Worm (Caenorhabditis elegans): ENCODE measurements around the gene T28H11.8.
A peak's percentile ranks its signal among the peaks of the same experiment; 100 is the strongest.

T28H11.8 gene

DNA sequence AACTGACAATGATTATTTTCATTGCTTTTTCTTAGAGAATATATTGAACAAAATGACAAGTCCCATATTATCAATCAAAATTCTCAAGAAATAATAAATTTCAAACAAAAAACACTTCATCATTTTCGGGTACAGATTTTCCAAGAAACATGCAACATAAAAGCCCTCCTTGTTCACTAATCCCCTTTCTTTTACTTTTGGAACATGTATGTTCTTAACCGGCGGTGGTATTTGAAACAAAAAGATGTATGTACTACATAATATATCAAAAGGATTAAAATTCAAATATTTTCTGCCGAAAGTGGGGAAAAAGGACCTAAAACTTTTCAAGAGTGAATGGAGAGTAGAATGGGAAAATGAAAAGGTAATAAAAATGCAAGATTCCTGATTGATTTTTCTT, 33.9 kb upstream of the T28H11.8 start:
- no peak for TF ChIP-seq ceh-36 (tag; optimal IDR thresholded peaks at IDR 0.05)
- TF ChIP-seq hnd-1 (tag; optimal IDR thresholded peaks at IDR 0.05): no peak
- TF ChIP-seq tra-4 (tag; optimal IDR thresholded peaks at IDR 0.05): no peak
- TF ChIP-seq pes-1 (GFP tag; IDR thresholded peaks at IDR 0.05): no peak
- TF ChIP-seq ama-1 (optimal IDR thresholded peaks at IDR 0.05): no peak
- no peak for TF ChIP-seq hmg-4 (GFP tag; optimal IDR thresholded peaks at IDR 0.05)
- TF ChIP-seq flt-1 (GFP tag; IDR thresholded peaks at IDR 0.05): no peak
- TF ChIP-seq sea-1 (GFP tag; conservative IDR thresholded peaks at IDR 0.05): no peak
- TF ChIP-seq tbx-37 (GFP tag; conservative IDR thresholded peaks at IDR 0.05): no peak
- no peak for TF ChIP-seq ceh-13 (GFP tag; optimal IDR thresholded peaks at IDR 0.05)
- no peak for TF ChIP-seq scrt-1 (GFP tag; IDR thresholded peaks at IDR 0.05)
- no peak for TF ChIP-seq B0310.2 (tag; optimal IDR thresholded peaks at IDR 0.05)
- no peak for TF ChIP-seq hmbx-1 (tag; optimal IDR thresholded peaks at IDR 0.05)
- no peak for TF ChIP-seq ets-7 (tag; optimal IDR thresholded peaks at IDR 0.05)
- no peak for TF ChIP-seq aly-1 (tag; optimal IDR thresholded peaks at IDR 0.05)

DNA sequence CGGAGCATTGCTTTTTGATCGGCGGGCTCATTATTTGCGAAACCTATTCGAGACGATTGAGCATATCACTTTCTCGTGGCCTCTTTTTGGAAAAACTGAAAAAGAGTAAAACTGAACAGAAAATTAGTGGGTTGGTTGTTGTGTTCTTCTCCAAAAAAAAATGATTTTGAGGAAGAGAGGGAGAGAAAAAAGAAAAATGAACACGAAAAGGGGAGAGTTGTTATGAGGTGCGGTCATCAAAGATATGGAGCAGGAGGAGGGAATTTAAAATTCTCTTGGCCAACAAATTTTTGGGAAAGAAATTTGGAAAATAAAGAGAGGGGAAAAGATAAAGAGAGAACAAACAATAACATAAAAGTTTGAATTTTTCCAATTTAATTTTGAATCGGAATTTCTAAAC, 25.0 kb upstream of the T28H11.8 start, which contains the start of gene hot-9:
Gene hot-9, minus strand, starts transcription at position 101 of the 400 bp plus-strand sequence.
- no peak for TF ChIP-seq tbx-11 (GFP tag; IDR thresholded peaks at IDR 0.05)
- TF ChIP-seq pes-1 (GFP tag; IDR thresholded peaks at IDR 0.05): no peak

DNA sequence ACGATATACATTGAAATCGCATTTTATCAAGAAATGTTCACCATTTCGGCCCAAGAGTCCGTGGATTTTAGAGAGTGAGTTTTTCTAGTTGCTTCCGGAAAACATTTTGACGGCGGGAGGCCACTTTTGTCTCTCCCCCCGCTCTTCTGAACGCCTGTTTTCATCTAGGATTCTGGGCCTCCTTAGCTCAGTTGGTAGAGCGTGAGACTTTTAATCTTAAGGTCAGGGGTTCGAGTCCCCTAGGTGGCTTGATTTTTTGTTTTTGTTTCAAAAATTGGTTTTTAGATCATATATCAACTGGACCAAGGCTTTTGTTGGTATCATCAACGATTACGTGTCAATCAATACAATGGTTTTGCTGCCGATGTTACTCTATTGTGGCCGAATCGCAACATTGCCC, 18.3 kb upstream of the T28H11.8 start:
- peak; percentile 82 for TF ChIP-seq flt-1 (GFP tag; IDR thresholded peaks at IDR 0.05)
- peak; percentile 18 for TF ChIP-seq B0310.2 (tag; optimal IDR thresholded peaks at IDR 0.05)
- TF ChIP-seq scrt-1 (GFP tag; IDR thresholded peaks at IDR 0.05): peak; percentile 80
- TF ChIP-seq tbx-11 (GFP tag; IDR thresholded peaks at IDR 0.05): peak; percentile 59
- TF ChIP-seq tbx-37 (GFP tag; conservative IDR thresholded peaks at IDR 0.05): peak; percentile 49; the same call in 1 of the 2 replicates
- peak; percentile 84 for TF ChIP-seq pes-1 (GFP tag; IDR thresholded peaks at IDR 0.05)
- TF ChIP-seq F13C5.2 (tag; optimal IDR thresholded peaks at IDR 0.05): no peak
- TF ChIP-seq ceh-13 (GFP tag; optimal IDR thresholded peaks at IDR 0.05): no peak
- no peak for TF ChIP-seq ama-1 (optimal IDR thresholded peaks at IDR 0.05)
- TF ChIP-seq tra-4 (tag; optimal IDR thresholded peaks at IDR 0.05): no peak
- TF ChIP-seq sea-1 (GFP tag; conservative IDR thresholded peaks at IDR 0.05): peak; percentile 74; the same call in 1 of the 2 replicates

DNA sequence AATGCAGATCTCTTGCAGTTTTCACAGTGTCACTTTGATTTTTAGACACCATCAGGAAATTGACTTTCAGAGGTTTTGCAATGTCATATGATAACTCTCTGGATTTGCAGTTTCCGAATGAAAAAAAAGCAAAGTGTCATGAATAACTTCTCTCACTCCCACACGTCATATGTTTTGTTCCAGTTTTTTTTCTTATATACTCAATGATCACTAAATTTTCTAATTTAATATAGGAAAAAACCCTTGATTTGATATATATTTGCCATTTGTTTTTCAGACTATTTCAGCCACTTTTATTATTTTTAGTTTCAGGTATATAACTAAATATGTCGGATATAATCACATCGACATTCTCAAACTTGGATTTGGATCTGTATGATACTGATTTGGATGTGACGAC, 17.1 kb upstream of the T28H11.8 start, which contains the start of gene C09B9.1:
Gene C09B9.1, plus strand, starts transcription at position 301 of the 400 bp plus-strand sequence.
- no peak for TF ChIP-seq B0310.2 (tag; optimal IDR thresholded peaks at IDR 0.05)
- no peak for TF ChIP-seq ceh-36 (tag; optimal IDR thresholded peaks at IDR 0.05)
- no peak for TF ChIP-seq tra-4 (tag; optimal IDR thresholded peaks at IDR 0.05)
- TF ChIP-seq flt-1 (GFP tag; IDR thresholded peaks at IDR 0.05): no peak
- no peak for TF ChIP-seq hmbx-1 (tag; optimal IDR thresholded peaks at IDR 0.05)
- no peak for TF ChIP-seq ceh-13 (GFP tag; optimal IDR thresholded peaks at IDR 0.05)
- no peak for TF ChIP-seq hmg-4 (GFP tag; optimal IDR thresholded peaks at IDR 0.05)
- no peak for TF ChIP-seq scrt-1 (GFP tag; IDR thresholded peaks at IDR 0.05)
- no peak for TF ChIP-seq F13C5.2 (tag; optimal IDR thresholded peaks at IDR 0.05)
- TF ChIP-seq ets-7 (tag; optimal IDR thresholded peaks at IDR 0.05): no peak
- TF ChIP-seq pes-1 (GFP tag; IDR thresholded peaks at IDR 0.05): no peak
- no peak for TF ChIP-seq ama-1 (optimal IDR thresholded peaks at IDR 0.05)
- no peak for TF ChIP-seq sea-1 (GFP tag; conservative IDR thresholded peaks at IDR 0.05)
- no peak for TF ChIP-seq hnd-1 (tag; optimal IDR thresholded peaks at IDR 0.05)
- no peak for TF ChIP-seq tbx-37 (GFP tag; conservative IDR thresholded peaks at IDR 0.05)
- no peak for TF ChIP-seq tbx-11 (GFP tag; IDR thresholded peaks at IDR 0.05)

DNA sequence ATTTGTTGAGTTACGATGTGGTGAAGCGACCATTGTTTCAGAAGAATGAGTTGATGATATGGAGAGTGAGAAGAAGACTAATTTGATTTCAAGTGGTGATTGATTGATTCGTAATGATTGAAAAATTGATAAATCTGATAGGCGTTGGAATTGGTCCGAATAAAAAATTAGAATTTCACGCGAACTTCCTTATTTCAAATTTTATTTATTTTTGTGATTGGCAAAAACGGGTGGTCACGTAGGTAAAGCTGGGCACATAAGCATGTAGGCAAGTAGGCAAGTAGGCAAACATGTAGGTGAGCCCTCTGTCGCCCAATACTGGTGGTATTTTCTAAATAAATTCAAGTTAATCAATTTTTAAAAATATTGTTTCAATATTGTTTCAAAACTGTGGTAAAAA, 12.8 kb upstream of the T28H11.8 start, which contains the start of gene C09B9.4:
Gene C09B9.4, minus strand, starts transcription at position 101 of the 400 bp plus-strand sequence.
- TF ChIP-seq tbx-11 (GFP tag; IDR thresholded peaks at IDR 0.05): no peak
- TF ChIP-seq hmbx-1 (tag; optimal IDR thresholded peaks at IDR 0.05): no peak
- TF ChIP-seq flt-1 (GFP tag; IDR thresholded peaks at IDR 0.05): no peak
- TF ChIP-seq hmg-4 (GFP tag; optimal IDR thresholded peaks at IDR 0.05): no peak
- TF ChIP-seq B0310.2 (tag; optimal IDR thresholded peaks at IDR 0.05): no peak

DNA sequence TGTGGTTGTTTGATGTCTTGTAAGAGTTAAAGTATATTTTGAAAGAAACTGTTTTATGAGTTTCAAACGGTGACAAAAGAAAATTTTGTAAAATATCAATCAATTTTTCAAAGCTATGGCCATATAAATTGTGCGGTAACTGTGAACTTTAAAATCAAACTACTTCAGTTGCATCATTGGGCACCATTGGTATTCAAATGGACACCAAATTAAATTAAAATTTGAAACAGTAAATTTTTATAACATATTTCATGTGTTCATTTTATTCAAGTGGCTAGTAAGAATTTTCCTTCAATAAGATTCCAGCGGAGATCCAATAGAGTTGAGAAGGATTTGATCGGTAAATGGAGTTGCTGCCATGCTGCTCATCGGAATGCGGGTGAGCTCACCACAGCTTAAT, 10.9 kb upstream of the T28H11.8 start:
- TF ChIP-seq tbx-37 (GFP tag; conservative IDR thresholded peaks at IDR 0.05): no peak

DNA sequence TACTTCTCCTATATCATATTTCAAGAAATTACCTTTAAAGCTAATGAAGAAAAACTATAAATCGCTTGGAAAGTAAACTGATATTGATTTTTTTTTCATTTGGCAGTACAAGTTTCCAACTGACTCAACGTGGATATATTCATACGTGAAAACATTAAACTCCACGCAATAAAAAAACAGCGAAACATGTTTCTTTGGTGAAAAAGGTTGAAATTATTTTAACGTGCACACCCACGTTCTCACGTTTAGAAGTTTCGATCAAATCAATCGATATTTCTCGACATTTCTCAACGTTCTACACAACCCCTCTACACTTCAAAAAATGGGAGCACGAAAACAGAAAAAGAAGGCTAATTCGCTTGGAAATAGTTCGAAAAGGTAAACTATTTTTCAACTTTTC, 8.5 kb upstream of the T28H11.8 start, which contains the start of the genes best-6 and C09B9.2:
Gene best-6, minus strand, starts transcription at position 101 of the 400 bp plus-strand sequence.
Gene C09B9.2, plus strand, starts transcription at position 314 of the 400 bp plus-strand sequence.
- TF ChIP-seq scrt-1 (GFP tag; IDR thresholded peaks at IDR 0.05) (no peak), tbx-11 (GFP tag; IDR thresholded peaks at IDR 0.05) (no peak), hmbx-1 (tag; optimal IDR thresholded peaks at IDR 0.05) (no peak), ama-1 (optimal IDR thresholded peaks at IDR 0.05) (no peak), B0310.2 (tag; optimal IDR thresholded peaks at IDR 0.05) (no peak), hmg-4 (GFP tag; optimal IDR thresholded peaks at IDR 0.05) (no peak), flt-1 (GFP tag; IDR thresholded peaks at IDR 0.05) (no peak), pes-1 (GFP tag; IDR thresholded peaks at IDR 0.05) (no peak), ets-7 (tag; optimal IDR thresholded peaks at IDR 0.05) (no peak), F13C5.2 (tag; optimal IDR thresholded peaks at IDR 0.05) (no peak), sea-1 (GFP tag; conservative IDR thresholded peaks at IDR 0.05) (no peak), aly-1 (tag; optimal IDR thresholded peaks at IDR 0.05) (no peak), ceh-13 (GFP tag; optimal IDR thresholded peaks at IDR 0.05) (no peak), tbx-37 (GFP tag; conservative IDR thresholded peaks at IDR 0.05) (no peak), hnd-1 (tag; optimal IDR thresholded peaks at IDR 0.05) (no peak), ceh-36 (tag; optimal IDR thresholded peaks at IDR 0.05) (no peak), tra-4 (tag; optimal IDR thresholded peaks at IDR 0.05) (no peak)

DNA sequence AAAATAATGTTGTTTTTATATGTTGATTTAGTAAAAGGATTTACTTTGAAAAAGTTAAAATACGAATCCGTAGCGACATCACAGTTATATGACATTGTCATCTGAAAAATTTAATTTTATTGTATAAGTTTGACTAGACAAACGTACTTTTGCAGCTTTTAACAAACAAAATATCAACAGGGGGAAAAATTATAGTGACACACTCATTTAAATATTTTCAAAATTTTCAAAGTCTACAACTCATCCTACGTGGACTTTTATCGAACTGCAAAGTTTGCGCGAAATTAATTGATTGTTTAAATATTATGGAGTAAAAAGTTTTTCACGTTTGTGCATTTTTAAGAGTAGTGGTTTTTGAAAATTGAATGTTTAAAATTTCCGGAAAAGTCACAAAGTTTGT, 5.2 kb upstream of the T28H11.8 start, which contains the start of gene C09B9.85:
Gene C09B9.85, minus strand, starts transcription at position 101 of the 400 bp plus-strand sequence.
- TF ChIP-seq flt-1 (GFP tag; IDR thresholded peaks at IDR 0.05): no peak
